Worm (Caenorhabditis elegans) whole organism, early embryonic: ENCODE data around the gene C31B8.16.
"Not testable (repeated sequence)": the region's sequence is repeated elsewhere in the genome, so short reads cannot be mapped to it uniquely, and the experiment has no call there.

Source experiments
- B0310.2 ChIP-seq: sonication (generic microtip); optimal IDR thresholded peaks from 2 replicates; lab custom pipeline; 2016; ENCODE audit warnings: mild to moderate bottlenecking, missing genetic modification characterization, missing compliant biosample characterization
- F13C5.2 ChIP-seq: sonication (generic microtip); optimal IDR thresholded peaks from 2 replicates; lab custom pipeline; 2017; ENCODE audit warnings: mild to moderate bottlenecking, missing genetic modification characterization, inconsistent platforms, missing compliant biosample characterization
- aly-1 ChIP-seq: sonication (generic microtip); optimal IDR thresholded peaks from 2 replicates; lab custom pipeline; 2016; ENCODE audit warnings: missing genetic modification characterization, missing compliant biosample characterization
- ama-1 ChIP-seq: fragments of 150-350 bp; optimal IDR thresholded peaks from 2 replicates; lab custom pipeline; 2014
- ceh-13 ChIP-seq: fragments of 200-800 bp; sonication (Bioruptor generic); optimal IDR thresholded peaks from 2 replicates; lab custom pipeline; 2018; ENCODE audit warnings: mild to moderate bottlenecking, missing genetic modification characterization, missing compliant biosample characterization
- ceh-36 ChIP-seq: sonication (generic microtip); optimal IDR thresholded peaks from 2 replicates; lab custom pipeline; 2016; ENCODE audit warnings: missing genetic modification characterization, inconsistent platforms, missing compliant biosample characterization
- ets-7 ChIP-seq: sonication (generic microtip); optimal IDR thresholded peaks from 2 replicates; lab custom pipeline; 2016; ENCODE audit warnings: missing genotype, missing genetic modification characterization, missing compliant biosample characterization
- flt-1 ChIP-seq: fragments of 200-800 bp; sonication (Bioruptor generic); IDR thresholded peaks from 2 replicates; pipeline ENCODE4 v1.3.6; 2022; ENCODE audit warnings: missing genetic modification characterization, missing compliant biosample characterization
- hmbx-1 ChIP-seq: sonication (generic microtip); optimal IDR thresholded peaks from 2 replicates; lab custom pipeline; 2016; ENCODE audit warnings: mild to moderate bottlenecking, missing genetic modification characterization, missing compliant biosample characterization
- hmg-4 ChIP-seq: fragments of 200-800 bp; sonication (Bioruptor generic); optimal IDR thresholded peaks from 2 replicates; lab custom pipeline; 2018; ENCODE audit warnings: mild to moderate bottlenecking, missing genetic modification characterization, missing compliant biosample characterization
- hnd-1 ChIP-seq: sonication (generic microtip); optimal IDR thresholded peaks from 2 replicates; lab custom pipeline; 2016; ENCODE audit warnings: missing genetic modification characterization, missing compliant biosample characterization
- pes-1 ChIP-seq: fragments of 200-800 bp; sonication (Bioruptor generic); IDR thresholded peaks from 2 replicates; pipeline ENCODE4 v1.3.6; 2022; ENCODE audit warnings: missing genetic modification reagents, missing genetic modification characterization, missing compliant biosample characterization
- scrt-1 ChIP-seq: fragments of 200-800 bp; sonication (Bioruptor generic); IDR thresholded peaks from 2 replicates; pipeline ENCODE4 v1.3.6; 2022; ENCODE audit warnings: missing genetic modification characterization, missing compliant biosample characterization
- sea-1 ChIP-seq: fragments of 200-800 bp; sonication (Bioruptor generic); conservative IDR thresholded peaks from 2 replicates; pipeline ENCODE4 v1.3.6; 2022; ENCODE audit warnings: missing genetic modification characterization, missing compliant biosample characterization
- tbx-11 ChIP-seq: fragments of 200-800 bp; sonication (Bioruptor generic); IDR thresholded peaks from 2 replicates; pipeline ENCODE4 v1.3.6; 2022; ENCODE audit warnings: missing genetic modification characterization, missing compliant biosample characterization
- tbx-37 ChIP-seq: fragments of 200-800 bp; sonication (Bioruptor generic); conservative IDR thresholded peaks from 2 replicates; pipeline ENCODE4 v1.3.6; 2022; ENCODE audit warnings: missing genetic modification reagents, missing genetic modification characterization, missing compliant biosample characterization
- tra-4 ChIP-seq: sonication (generic microtip); optimal IDR thresholded peaks from 2 replicates; lab custom pipeline; 2017; ENCODE audit warnings: missing genetic modification characterization, missing compliant biosample characterization

C31B8.16 gene

ce11 chrV:2964786-2965185 is 34.9 kb downstream of the C31B8.16 start, which contains the start of gene srh-88:
TSS of gene srh-88 (minus strand) at chrV:2964886.
- TF ChIP-seq ceh-13 (GFP tag; lab: Kevin White, UChicago) = no peak
- TF ChIP-seq tbx-37 (GFP tag; lab: Robert Waterston, UW) = no peak
- TF ChIP-seq sea-1 (GFP tag; lab: Robert Waterston, UW) = no peak
- no peak for TF ChIP-seq hmbx-1 (tag; lab: Kevin White, UChicago)

DNA sequence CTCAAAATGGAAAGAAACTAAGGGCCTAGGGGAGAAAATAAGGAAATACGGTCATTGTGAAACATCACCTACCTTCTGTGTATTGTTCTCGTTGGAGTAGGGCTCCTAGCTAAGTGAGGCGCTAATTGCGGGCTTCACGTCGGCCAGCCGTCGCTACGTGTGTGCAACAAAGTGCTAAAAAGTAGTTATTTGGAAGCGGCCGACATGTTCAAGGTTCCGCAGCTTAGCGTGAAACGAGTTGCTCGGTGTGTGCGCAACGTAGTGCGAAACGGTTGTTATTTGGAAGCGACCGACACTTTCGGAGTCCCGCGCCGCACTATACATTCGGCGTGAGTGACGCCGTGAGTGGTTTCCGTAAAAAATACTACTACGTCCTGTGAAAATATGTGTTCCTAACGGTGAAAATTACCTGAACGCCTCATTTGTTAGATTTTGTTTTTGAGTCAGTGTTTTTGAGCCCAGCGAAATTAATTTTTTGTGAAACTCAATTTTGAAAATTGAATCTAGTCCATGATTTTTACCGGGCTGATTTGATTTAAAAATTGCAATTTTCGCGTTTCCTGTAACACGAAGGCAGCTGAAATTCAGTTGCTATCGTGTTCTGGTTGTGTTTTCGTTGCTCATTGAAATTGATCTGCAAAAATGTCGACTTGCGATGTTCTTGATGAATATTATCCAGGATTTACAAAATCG is 41.6 kb downstream of the C31B8.16 start, which contains the start of gene srw-129:
TSS of gene srw-129 (plus strand) at position 643 of the 693 bp plus-strand sequence.
- TF ChIP-seq aly-1 (tag; lab: Kevin White, UChicago) (no peak), sea-1 (GFP tag; lab: Robert Waterston, UW) (no peak), ceh-36 (tag; lab: Kevin White, UChicago) (no peak), scrt-1 (GFP tag; lab: Robert Waterston, UW) (no peak), hmg-4 (GFP tag; lab: Kevin White, UChicago) (no peak), ceh-13 (GFP tag; lab: Kevin White, UChicago) (no peak), tbx-37 (GFP tag; lab: Robert Waterston, UW) (no peak), pes-1 (no peak), tbx-11 (no peak), F13C5.2 (tag; lab: Kevin White, UChicago) (no peak), flt-1 (GFP tag; lab: Robert Waterston, UW) (no peak), B0310.2 (tag; lab: Kevin White, UChicago) (no peak), ets-7 (tag; lab: Kevin White, UChicago) (no peak), tra-4 (tag; lab: Kevin White, UChicago) (no peak), ama-1 (lab: Kevin White, UChicago) (no peak), hnd-1 (tag; lab: Kevin White, UChicago) (no peak)

DNA sequence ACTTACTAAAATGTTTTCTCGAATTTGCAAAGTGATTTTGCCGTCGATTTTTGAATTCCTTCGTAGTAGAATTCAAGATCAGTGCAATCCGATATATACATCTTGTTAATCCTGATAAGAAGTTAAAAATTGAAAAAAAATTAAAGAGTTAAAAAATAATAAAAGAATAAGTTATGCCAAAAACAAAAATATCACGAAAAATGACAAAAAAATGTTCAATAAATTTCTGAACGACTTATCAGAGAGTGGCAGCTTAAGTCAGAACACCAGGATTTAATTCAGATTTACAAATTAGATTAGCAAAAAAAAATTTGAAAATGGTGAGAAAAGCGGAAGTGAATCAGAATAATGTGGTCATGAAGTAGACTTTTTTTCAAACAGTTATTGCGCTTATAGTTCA is 45.4 kb downstream of the C31B8.16 start, which contains the start of gene srw-123:
TSS of gene srw-123 (minus strand) at position 101 of the 400 bp plus-strand sequence.
- not testable (repeated sequence) for TF ChIP-seq scrt-1 (GFP tag; lab: Robert Waterston, UW); ceh-13 (GFP tag; lab: Kevin White, UChicago); ceh-36 (tag; lab: Kevin White, UChicago)

- no peak for TF ChIP-seq tbx-11
These were observed 46.4 kb downstream of the C31B8.16 start, which contains the start of gene srw-124 for ce11 chrV:2976287-2976686. TSS of gene srw-124 (plus strand) at chrV:2976587.

DNA sequence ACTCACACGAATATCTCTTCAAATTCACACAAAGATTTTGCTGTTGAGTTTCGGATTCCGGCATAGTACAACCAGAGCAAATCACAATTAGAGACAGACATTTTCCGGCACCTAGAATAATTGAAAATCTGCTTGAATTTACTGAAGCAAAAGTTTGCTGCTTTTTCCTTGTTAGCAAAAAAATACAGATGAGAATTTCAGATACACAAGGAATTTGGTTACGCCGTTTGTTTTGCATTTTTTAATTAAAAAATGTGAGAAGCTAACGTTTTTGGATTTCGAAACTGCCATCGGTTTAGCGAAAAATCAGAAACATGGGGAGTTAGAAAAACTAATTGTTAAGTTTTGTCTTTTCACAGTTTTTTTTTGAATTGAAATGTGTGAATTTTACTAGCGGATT is 50.1 kb downstream of the C31B8.16 start, which contains the start of gene srw-118:
TSS of gene srw-118 (minus strand) at position 101 of the 400 bp plus-strand sequence.
- TF ChIP-seq ama-1 (lab: Kevin White, UChicago) = no peak
- no peak for TF ChIP-seq tbx-11
- no peak for TF ChIP-seq ets-7 (tag; lab: Kevin White, UChicago)
- TF ChIP-seq pes-1 = no peak
- TF ChIP-seq F13C5.2 (tag; lab: Kevin White, UChicago) = no peak
- TF ChIP-seq flt-1 (GFP tag; lab: Robert Waterston, UW) = no peak
- TF ChIP-seq tra-4 (tag; lab: Kevin White, UChicago) = no peak
- no peak for TF ChIP-seq B0310.2 (tag; lab: Kevin White, UChicago)
- no peak for TF ChIP-seq hnd-1 (tag; lab: Kevin White, UChicago)
- no peak for TF ChIP-seq ceh-13 (GFP tag; lab: Kevin White, UChicago)
- no peak for TF ChIP-seq tbx-37 (GFP tag; lab: Robert Waterston, UW)
- TF ChIP-seq ceh-36 (tag; lab: Kevin White, UChicago) = no peak
- TF ChIP-seq sea-1 (GFP tag; lab: Robert Waterston, UW) = no peak
- TF ChIP-seq scrt-1 (GFP tag; lab: Robert Waterston, UW) = no peak
- TF ChIP-seq hmbx-1 (tag; lab: Kevin White, UChicago) = no peak
- TF ChIP-seq aly-1 (tag; lab: Kevin White, UChicago) = no peak
- no peak for TF ChIP-seq hmg-4 (GFP tag; lab: Kevin White, UChicago)
